Worm (Caenorhabditis elegans) whole organism, L1 larva: ENCODE data around the gene osm-9.

Experiments used
- C16A3.4 ChIP-seq: fragments of 150-350 bp; optimal IDR thresholded peaks from 2 replicates; lab custom pipeline; 2014; ENCODE audit warnings: missing biosample characterization, missing genetic modification characterization
- C34B4.2 ChIP-seq: sonication (generic microtip); optimal IDR thresholded peaks from 2 replicates; lab custom pipeline; 2017; ENCODE audit warnings: mild to moderate bottlenecking, missing genetic modification characterization, missing compliant biosample characterization
- F16B12.6 ChIP-seq: fragments of 150-350 bp; optimal IDR thresholded peaks from 2 replicates; lab custom pipeline; 2014; ENCODE audit warnings: missing biosample characterization, missing genetic modification characterization
- Y116A8C.19 ChIP-seq: sonication (generic microtip); optimal IDR thresholded peaks from 2 replicates; lab custom pipeline; 2016; ENCODE audit warnings: missing compliant biosample characterization, missing genetic modification characterization, borderline replicate concordance
- aha-1 ChIP-seq: fragments of 150-350 bp; optimal IDR thresholded peaks from 2 replicates; lab custom pipeline; 2014; ENCODE audit warnings: missing biosample characterization, missing genetic modification characterization
- aly-2 ChIP-seq: fragments of 150-350 bp; optimal IDR thresholded peaks from 2 replicates; lab custom pipeline; 2014; ENCODE audit warnings: missing biosample characterization, missing genetic modification characterization
- ama-1 ChIP-seq: fragments of 150-350 bp; optimal IDR thresholded peaks from 2 replicates; lab custom pipeline; 2014
- ceh-63 ChIP-seq: fragments of 200-800 bp; sonication (Bioruptor generic); optimal IDR thresholded peaks from 2 replicates; lab custom pipeline; 2018; ENCODE audit warnings: mild to moderate bottlenecking, missing genetic modification characterization, missing compliant biosample characterization
- ceh-8 ChIP-seq: fragments of 200-800 bp; sonication (Bioruptor generic); optimal IDR thresholded peaks from 2 replicates; lab custom pipeline; 2018; ENCODE audit warnings: mild to moderate bottlenecking, missing genetic modification characterization, moderate library complexity, missing compliant biosample characterization
- ceh-88 ChIP-seq: fragments of 200-800 bp; sonication (Bioruptor generic); IDR thresholded peaks from 2 replicates; pipeline ENCODE4 v1.3.6; 2022; ENCODE audit warnings: missing genetic modification characterization, missing compliant biosample characterization
- ceh-90 ChIP-seq: sonication (generic microtip); optimal IDR thresholded peaks from 2 replicates; lab custom pipeline; 2016; ENCODE audit warnings: missing genetic modification characterization, missing compliant biosample characterization
- ces-1 ChIP-seq: fragments of 150-350 bp; optimal IDR thresholded peaks from 2 replicates; lab custom pipeline; 2014; ENCODE audit warnings: missing biosample characterization, missing genetic modification reagents, missing genetic modification characterization
- elt-2 ChIP-seq: sonication (generic microtip); optimal IDR thresholded peaks from 2 replicates; lab custom pipeline; 2016; ENCODE audit warnings: missing genetic modification characterization, mild to moderate bottlenecking, inconsistent platforms, missing compliant biosample characterization, missing genetic modification reagents
- fkh-10 ChIP-seq: sonication (generic microtip); optimal IDR thresholded peaks from 2 replicates; lab custom pipeline; 2017; ENCODE audit warnings: missing biosample characterization, missing genetic modification reagents, missing genetic modification characterization
- fkh-8 ChIP-seq: sonication (generic microtip); optimal IDR thresholded peaks from 2 replicates; lab custom pipeline; 2016; ENCODE audit warnings: mild to moderate bottlenecking, missing genetic modification characterization, missing compliant biosample characterization
- fos-1 ChIP-seq: fragments of 150-350 bp; optimal IDR thresholded peaks from 2 replicates; lab custom pipeline; 2014; ENCODE audit warnings: missing biosample characterization, missing genetic modification characterization
- grh-1 ChIP-seq: fragments of 200-800 bp; sonication (Bioruptor generic); IDR thresholded peaks from 2 replicates; pipeline ENCODE4 v1.3.6; 2022; ENCODE audit warnings: missing genetic modification reagents, missing genetic modification characterization, missing compliant biosample characterization
- hlh-17 ChIP-seq: fragments of 200-800 bp; sonication (Bioruptor generic); optimal IDR thresholded peaks from 2 replicates; lab custom pipeline; 2018; ENCODE audit warnings: missing genetic modification characterization, mild to moderate bottlenecking, missing compliant biosample characterization, moderate library complexity, borderline replicate concordance
- hpl-2 ChIP-seq: fragments of 150-350 bp; optimal IDR thresholded peaks from 2 replicates; lab custom pipeline; 2014; ENCODE audit warnings: missing biosample characterization, missing genetic modification reagents, missing genetic modification characterization
- lin-13 ChIP-seq: fragments of 150-350 bp; optimal IDR thresholded peaks from 2 replicates; lab custom pipeline; 2014; ENCODE audit warnings: missing biosample characterization, missing genetic modification reagents, missing genetic modification characterization
- lin-14 ChIP-seq: fragments of 200-800 bp; sonication (Bioruptor generic); optimal IDR thresholded peaks from 2 replicates; lab custom pipeline; 2018; ENCODE audit warnings: mild to moderate bottlenecking, missing genetic modification characterization, moderate library complexity, missing compliant biosample characterization
- lin-15B ChIP-seq: fragments of 150-350 bp; sonication (generic microtip); optimal IDR thresholded peaks from 3 replicates; lab custom pipeline; 2014; ENCODE audit warnings: missing biosample characterization, missing genetic modification characterization
- lin-35 ChIP-seq, 2 experiments: fragments of 150-350 bp; optimal IDR thresholded peaks; 2 replicates each; lab custom pipeline; 2014; ENCODE audit warnings: missing biosample characterization in 2 of 2, missing genetic modification characterization in 2 of 2, missing genetic modification reagents in 2 of 2
- lir-3 ChIP-seq: sonication (generic microtip); optimal IDR thresholded peaks from 2 replicates; lab custom pipeline; 2016; ENCODE audit warnings: mild to moderate bottlenecking, missing genetic modification characterization, moderate library complexity, missing compliant biosample characterization; ENCODE audit not compliant: poor library complexity
- mdl-1 ChIP-seq, 2 experiments: fragments of 150-350 bp; optimal IDR thresholded peaks; 2 replicates each; lab custom pipeline; 2014 to 2017; ENCODE audit warnings: missing biosample characterization in 2 of 2, missing genetic modification characterization in 2 of 2, inconsistent platforms in 1 of 2
- mef-2 ChIP-seq: fragments of 150-350 bp; optimal IDR thresholded peaks from 2 replicates; lab custom pipeline; 2014; ENCODE audit warnings: missing biosample characterization, missing genetic modification characterization
- mep-1 ChIP-seq: fragments of 150-350 bp; optimal IDR thresholded peaks from 2 replicates; lab custom pipeline; 2014; ENCODE audit warnings: missing biosample characterization, missing genetic modification characterization
- nhr-11 ChIP-seq: fragments of 150-350 bp; optimal IDR thresholded peaks from 2 replicates; lab custom pipeline; 2014; ENCODE audit warnings: missing biosample characterization, missing genetic modification characterization
- nhr-19 ChIP-seq: fragments of 200-800 bp; sonication (Bioruptor generic); conservative IDR thresholded peaks from 2 replicates; pipeline ENCODE4 v1.3.6; 2022; ENCODE audit warnings: missing genetic modification characterization, missing compliant biosample characterization
- nhr-20 ChIP-seq: sonication (generic microtip); optimal IDR thresholded peaks from 2 replicates; lab custom pipeline; 2016; ENCODE audit warnings: mild to moderate bottlenecking, missing genetic modification characterization, missing compliant biosample characterization
- nhr-237 ChIP-seq: fragments of 150-350 bp; optimal IDR thresholded peaks from 2 replicates; lab custom pipeline; 2014; ENCODE audit warnings: missing biosample characterization, missing genetic modification characterization
- nhr-28 ChIP-seq: fragments of 150-350 bp; optimal IDR thresholded peaks from 2 replicates; lab custom pipeline; 2014; ENCODE audit warnings: missing biosample characterization, missing genetic modification characterization
- nhr-47 ChIP-seq: sonication (generic microtip); optimal IDR thresholded peaks from 2 replicates; lab custom pipeline; 2016; ENCODE audit warnings: mild to moderate bottlenecking, missing genetic modification characterization, moderate library complexity, missing compliant biosample characterization
- nhr-85 ChIP-seq: sonication (generic microtip); peaks from one replicate; lab custom pipeline; 2016; ENCODE audit warnings: missing genetic modification characterization, inconsistent platforms, missing compliant biosample characterization
- pag-3 ChIP-seq: sonication (generic microtip); optimal IDR thresholded peaks from 2 replicates; lab custom pipeline; 2017; ENCODE audit warnings: missing genetic modification characterization, mild to moderate bottlenecking, missing compliant biosample characterization, antibody characterized with exemption, borderline replicate concordance; ENCODE audit not compliant: insufficient read depth
- rnt-1 ChIP-seq: sonication (generic microtip); optimal IDR thresholded peaks from 2 replicates; lab custom pipeline; 2016; ENCODE audit warnings: mild to moderate bottlenecking, missing genetic modification characterization, moderate library complexity, missing compliant biosample characterization
- snpc-4 ChIP-seq: fragments of 150-350 bp; optimal IDR thresholded peaks from 2 replicates; lab custom pipeline; 2014; ENCODE audit warnings: missing biosample characterization, missing genetic modification characterization
- snu-23 ChIP-seq: sonication (generic microtip); optimal IDR thresholded peaks from 2 replicates; lab custom pipeline; 2016; ENCODE audit warnings: missing genetic modification characterization, missing compliant biosample characterization
- sox-4 ChIP-seq: sonication (generic microtip); optimal IDR thresholded peaks from 2 replicates; lab custom pipeline; 2016; ENCODE audit warnings: missing genetic modification characterization, missing compliant biosample characterization
- sup-37 ChIP-seq: fragments of 200-800 bp; sonication (Bioruptor generic); optimal IDR thresholded peaks from 2 replicates; lab custom pipeline; 2018; ENCODE audit warnings: mild to moderate bottlenecking, missing genetic modification characterization, missing compliant biosample characterization
- swsn-7 ChIP-seq: sonication (generic microtip); optimal IDR thresholded peaks from 2 replicates; lab custom pipeline; 2016; ENCODE audit warnings: missing genetic modification characterization, missing compliant biosample characterization
- tbx-2 ChIP-seq: sonication (generic microtip); optimal IDR thresholded peaks from 2 replicates; lab custom pipeline; 2016; ENCODE audit warnings: missing genetic modification characterization, missing compliant biosample characterization
- tlp-1 ChIP-seq: fragments of 150-350 bp; optimal IDR thresholded peaks from 2 replicates; lab custom pipeline; 2014; ENCODE audit warnings: missing biosample characterization, missing genetic modification characterization
- unc-130 ChIP-seq: fragments of 150-350 bp; optimal IDR thresholded peaks from 2 replicates; lab custom pipeline; 2017; ENCODE audit warnings: missing biosample characterization, missing genetic modification characterization, inconsistent platforms
- unc-86 ChIP-seq: sonication (generic microtip); optimal IDR thresholded peaks from 2 replicates; lab custom pipeline; 2016; ENCODE audit warnings: missing genetic modification characterization, missing compliant biosample characterization
- vab-15 ChIP-seq: sonication (generic microtip); optimal IDR thresholded peaks from 2 replicates; lab custom pipeline; 2017; ENCODE audit warnings: missing genotype, mild to moderate bottlenecking, missing genetic modification characterization, missing compliant biosample characterization
- xbp-1 ChIP-seq: sonication (generic microtip); optimal IDR thresholded peaks from 2 replicates; lab custom pipeline; 2016; ENCODE audit warnings: missing genetic modification characterization, missing compliant biosample characterization

osm-9 gene

ce11 chrIV:3564901-3565300 is 7.7 kb upstream of the osm-9 start, which contains the start of gene sre-5:
Gene sre-5 (plus strand): TSS chrIV:3565201.
- TF ChIP-seq ama-1 (lab: Kevin White, UChicago) (no peak), C34B4.2 (tag; lab: Kevin White, UChicago) (no peak), mef-2 (tag; lab: Kevin White, UChicago) (no peak), nhr-47 (tag; lab: Kevin White, UChicago) (no peak), fkh-8 (tag; lab: Kevin White, UChicago) (no peak), aly-2 (tag; lab: Kevin White, UChicago) (no peak), ces-1 (no peak), unc-130 (tag; lab: Kevin White, UChicago) (no peak)

- TF ChIP-seq mdl-1 (tag; optimal IDR thresholded peaks at IDR 0.05; lab: Kevin White, UChicago): no peak
- TF ChIP-seq tbx-2: no peak
- TF ChIP-seq xbp-1: no peak
- no peak for TF ChIP-seq C34B4.2 (tag; lab: Kevin White, UChicago)
- no peak for TF ChIP-seq ceh-8 (GFP tag; lab: Kevin White, UChicago)
- no peak for TF ChIP-seq nhr-237 (tag; lab: Kevin White, UChicago)
- TF ChIP-seq lir-3 (tag; lab: Kevin White, UChicago): no peak
- no peak for TF ChIP-seq snpc-4 (tag; lab: Kevin White, UChicago)
- TF ChIP-seq unc-130 (tag; lab: Kevin White, UChicago): no peak
- TF ChIP-seq elt-2 (tag; lab: Kevin White, UChicago): no peak
- TF ChIP-seq fkh-10 (GFP tag; lab: Kevin White, UChicago): no peak
- TF ChIP-seq aly-2 (tag; lab: Kevin White, UChicago): no peak
- TF ChIP-seq Y116A8C.19 (tag; lab: Kevin White, UChicago): no peak
- no peak for TF ChIP-seq aha-1 (tag; lab: Kevin White, UChicago)
- TF ChIP-seq sup-37 (GFP tag; lab: Kevin White, UChicago): no peak
- no peak for TF ChIP-seq tlp-1
- no peak for TF ChIP-seq swsn-7 (tag; lab: Kevin White, UChicago)
- no peak for TF ChIP-seq nhr-11 (tag; lab: Kevin White, UChicago)
- TF ChIP-seq lin-13 (GFP tag; lab: Kevin White, UChicago): no peak
- TF ChIP-seq mef-2 (tag; lab: Kevin White, UChicago): no peak
Observed at ce11 chrIV:3559201-3559600, 2.0 kb upstream of the osm-9 start.

- no peak for TF ChIP-seq C16A3.4 (tag; lab: Kevin White, UChicago)
- no peak for TF ChIP-seq mdl-1 (tag; optimal IDR thresholded peaks at IDR 0.05; lab: Kevin White, UChicago)
- no peak for TF ChIP-seq F16B12.6 (tag; lab: Kevin White, UChicago)
- no peak for TF ChIP-seq snu-23 (GFP tag; lab: Kevin White, UChicago)
- no peak for TF ChIP-seq lin-15B (tag; lab: Kevin White, UChicago)
- TF ChIP-seq ceh-90 (tag; lab: Kevin White, UChicago): no peak
- no peak for TF ChIP-seq nhr-28 (tag; lab: Kevin White, UChicago)
- TF ChIP-seq mep-1 (tag; lab: Kevin White, UChicago): no peak
- no peak for TF ChIP-seq ceh-63 (GFP tag; lab: Kevin White, UChicago)
- no peak for TF ChIP-seq ama-1 (lab: Kevin White, UChicago)
- no peak for TF ChIP-seq lin-35 (GFP tag; optimal IDR thresholded peaks at IDR 0.05; lab: Kevin White, UChicago)
- no peak for TF ChIP-seq ceh-8 (GFP tag; lab: Kevin White, UChicago)
- no peak for TF ChIP-seq grh-1
- TF ChIP-seq rnt-1 (tag; lab: Kevin White, UChicago): no peak
Observed at ce11 chrIV:3552933-3553332, 4.3 kb downstream of the osm-9 start.

ce11 chrIV:3551777-3552462 is 5.3 kb downstream of the osm-9 start:
- TF ChIP-seq hpl-2 (GFP tag; lab: Kevin White, UChicago): no peak
- TF ChIP-seq aha-1 (tag; lab: Kevin White, UChicago): no peak
- TF ChIP-seq fos-1 (tag; lab: Kevin White, UChicago): peak; percentile 51
- peak; percentile 42 for TF ChIP-seq snpc-4 (tag; lab: Kevin White, UChicago)
- peak; percentile 61 for TF ChIP-seq nhr-19
- no peak for TF ChIP-seq hlh-17 (GFP tag; lab: Kevin White, UChicago)
- TF ChIP-seq unc-86 (tag; lab: Kevin White, UChicago): peak; percentile 39
- no peak for TF ChIP-seq vab-15 (tag; lab: Kevin White, UChicago)
- TF ChIP-seq ama-1 (lab: Kevin White, UChicago): no peak
- no peak for TF ChIP-seq ceh-88 (GFP tag; lab: Robert Waterston, UW)
- TF ChIP-seq sox-4 (tag; lab: Kevin White, UChicago): peak; percentile 13
- no peak for TF ChIP-seq nhr-28 (tag; lab: Kevin White, UChicago)
- no peak for TF ChIP-seq pag-3 (tag; lab: Kevin White, UChicago)
- TF ChIP-seq lin-14 (GFP tag; lab: Kevin White, UChicago): peak; percentile 55
- TF ChIP-seq nhr-85 (tag; lab: Kevin White, UChicago): peak; percentile 41
- TF ChIP-seq nhr-20 (tag; lab: Kevin White, UChicago): peak; percentile 53
